Worm (Caenorhabditis elegans): ENCODE results near the gene gtr-1.
A peak's percentile ranks its signal among the peaks of the same experiment; 100 is the strongest.

The gtr-1 gene

ce11 chrX:806515-806914 lies 3.9 kb downstream of the gtr-1 start (continued):
- TF ChIP-seq madf-2 (tag; optimal IDR thresholded peaks at IDR 0.05): peak; percentile 46
- TF ChIP-seq ceh-22 (tag; optimal IDR thresholded peaks at IDR 0.05): no peak
- TF ChIP-seq ceh-30 (tag; optimal IDR thresholded peaks at IDR 0.05): peak; percentile 82
- TF ChIP-seq pat-9 (tag; optimal IDR thresholded peaks at IDR 0.05): peak; percentile 38
- peak; percentile 96 for TF ChIP-seq ref-2 (tag; optimal IDR thresholded peaks at IDR 0.05)
- no peak for TF ChIP-seq hlh-6 (tag; optimal IDR thresholded peaks at IDR 0.05)
- TF ChIP-seq pha-2 (tag; optimal IDR thresholded peaks at IDR 0.05): peak; percentile 64
- TF ChIP-seq dmd-4 (tag; optimal IDR thresholded peaks at IDR 0.05; ENCODE audit: borderline replicate concordance): peak; percentile 57
- TF ChIP-seq hlh-13 (GFP tag; optimal IDR thresholded peaks at IDR 0.05): peak; percentile 37
- TF ChIP-seq elt-2 (tag; optimal IDR thresholded peaks at IDR 0.05): peak; percentile 87
- TF ChIP-seq ets-4 (tag; optimal IDR thresholded peaks at IDR 0.05): peak; percentile 66
- peak; percentile 96 for TF ChIP-seq dve-1 (tag; optimal IDR thresholded peaks at IDR 0.05)
- TF ChIP-seq ceh-18 (tag; optimal IDR thresholded peaks at IDR 0.05): peak; percentile 97
- TF ChIP-seq ttx-3 (tag; optimal IDR thresholded peaks at IDR 0.05): peak; percentile 67
- no peak for TF ChIP-seq npax-4 (tag; optimal IDR thresholded peaks at IDR 0.05)
- TF ChIP-seq unc-86 (tag; optimal IDR thresholded peaks at IDR 0.05): peak; percentile 92
- peak; percentile 8 for TF ChIP-seq lin-11 (tag; optimal IDR thresholded peaks at IDR 0.05)
- no peak for TF ChIP-seq nhr-11 (tag; optimal IDR thresholded peaks at IDR 0.05)
- TF ChIP-seq pros-1 (tag; optimal IDR thresholded peaks at IDR 0.05): peak; percentile 80
- TF ChIP-seq ama-1 (optimal IDR thresholded peaks at IDR 0.05): no peak
- TF ChIP-seq K09A11.1 (tag; optimal IDR thresholded peaks at IDR 0.05; ENCODE audit: insufficient read depth): peak; percentile 84
- TF ChIP-seq Y22D7AL.16 (tag; optimal IDR thresholded peaks at IDR 0.05): no peak
- TF ChIP-seq rnt-1 (tag; optimal IDR thresholded peaks at IDR 0.05): peak; percentile 95
- no peak for TF ChIP-seq pha-4 (tag; optimal IDR thresholded peaks at IDR 0.05)
- TF ChIP-seq pag-3 (tag; optimal IDR thresholded peaks at IDR 0.05; ENCODE audit: borderline replicate concordance): no peak
- TF ChIP-seq ceh-31 (tag; optimal IDR thresholded peaks at IDR 0.05): peak; percentile 96
- TF ChIP-seq pqm-1 (tag; optimal IDR thresholded peaks at IDR 0.05): peak; percentile 79
- TF ChIP-seq tbx-7 (tag; optimal IDR thresholded peaks at IDR 0.05): peak; percentile 54
- TF ChIP-seq ceh-24 (tag; optimal IDR thresholded peaks at IDR 0.05): no peak

DNA sequence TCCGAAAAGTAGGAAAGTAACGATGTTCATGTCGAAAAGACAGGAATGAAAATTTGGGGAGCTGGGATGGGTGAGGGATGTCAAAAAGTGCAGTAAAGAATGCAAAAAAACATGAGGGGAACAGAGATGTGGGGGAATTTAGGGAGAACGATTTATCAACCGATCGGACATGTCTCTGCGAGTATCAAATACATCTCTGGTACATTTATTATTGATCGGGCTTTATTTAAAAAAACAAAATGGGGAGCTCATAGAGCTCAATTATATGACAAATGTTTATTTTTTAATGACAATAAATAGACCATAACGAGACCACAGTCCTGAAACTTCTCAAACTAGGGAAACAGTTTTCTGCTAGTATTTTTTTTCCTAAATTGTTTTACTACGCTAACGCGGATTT lies 8.1 kb downstream of the gtr-1 start, which contains the start of gene F25E2.2:
Gene F25E2.2, minus strand, starts transcription at position 101 of the 400 bp plus-strand sequence.
- no peak for TF ChIP-seq ceh-14 (tag; optimal IDR thresholded peaks at IDR 0.05)
- no peak for TF ChIP-seq hlh-30 (tag; optimal IDR thresholded peaks at IDR 0.05; ENCODE audit: insufficient read depth)
- TF ChIP-seq ref-2 (tag; optimal IDR thresholded peaks at IDR 0.05): no peak
- no peak for TF ChIP-seq dmd-4 (tag; optimal IDR thresholded peaks at IDR 0.05; ENCODE audit: borderline replicate concordance)
- TF ChIP-seq ceh-9 (tag; optimal IDR thresholded peaks at IDR 0.05): no peak
- no peak for TF ChIP-seq fkh-10 (GFP tag; optimal IDR thresholded peaks at IDR 0.05)
- TF ChIP-seq F13H6.1 (tag; optimal IDR thresholded peaks at IDR 0.05): no peak
- TF ChIP-seq ceh-2 (tag; optimal IDR thresholded peaks at IDR 0.05): no peak
- TF ChIP-seq ceh-24 (tag; optimal IDR thresholded peaks at IDR 0.05): no peak
- TF ChIP-seq unc-3 (GFP tag; conservative IDR thresholded peaks at IDR 0.05): no peak
- no peak for TF ChIP-seq unc-3 (tag; optimal IDR thresholded peaks at IDR 0.05)
- TF ChIP-seq nhr-11 (tag; optimal IDR thresholded peaks at IDR 0.05): no peak
- no peak for TF ChIP-seq Y22D7AL.16 (tag; optimal IDR thresholded peaks at IDR 0.05)
- no peak for TF ChIP-seq elt-2 (tag; optimal IDR thresholded peaks at IDR 0.05)
- TF ChIP-seq tbx-7 (tag; optimal IDR thresholded peaks at IDR 0.05): no peak
- no peak for TF ChIP-seq elt-4 (tag; optimal IDR thresholded peaks at IDR 0.05)

- TF ChIP-seq ceh-22 (tag; optimal IDR thresholded peaks at IDR 0.05) (no peak), unc-55 (GFP tag; optimal IDR thresholded peaks at IDR 0.05) (peak; percentile 7)
Measured at ce11 chrX:812264-812663, 9.7 kb downstream of the gtr-1 start.
